Worm (Caenorhabditis elegans): ENCODE results near the gene gpa-8.

- TF ChIP-seq pqm-1 (tag; optimal IDR thresholded peaks at IDR 0.05) (no peak), eor-1 (tag; optimal IDR thresholded peaks at IDR 0.05) (no peak), ztf-11 (tag; optimal IDR thresholded peaks at IDR 0.05) (no peak), nfya-1 (tag; optimal IDR thresholded peaks at IDR 0.05; ENCODE audit: insufficient read depth) (no peak), ceh-82 (tag; optimal IDR thresholded peaks at IDR 0.05) (no peak), aly-2 (tag; optimal IDR thresholded peaks at IDR 0.05) (no peak), tbx-2 (tag; optimal IDR thresholded peaks at IDR 0.05) (no peak), pha-4 (tag; optimal IDR thresholded peaks at IDR 0.05) (no peak), fos-1 (tag; optimal IDR thresholded peaks at IDR 0.05) (no peak), unc-39 (tag; optimal IDR thresholded peaks at IDR 0.05) (no peak), mdl-1 (tag; optimal IDR thresholded peaks at IDR 0.05) (no peak)
Observed at ce11 chrV:12673745-12674144, 33.5 kb upstream of the gpa-8 start.

Measured in whole organism, L3 larva.